Fruit fly (Drosophila melanogaster): ENCODE results near the gene CG44085.

The CG44085 gene

dm6 chr2L:13259643-13260042, 1.2 kb upstream of the CG44085 start, which contains the start of gene CG31730:
CG31730 (minus strand) TSS chr2L:13259743.
- TF ChIP-seq CG4496 (GFP tag; IDR thresholded peaks at IDR 0.05): no peak
- no peak for TF ChIP-seq Ets98B (GFP tag; IDR thresholded peaks at IDR 0.05)
- TF ChIP-seq D1 (tag; optimal IDR thresholded peaks at IDR 0.05): no peak
- TF ChIP-seq fd96Ca (GFP tag; IDR thresholded peaks at IDR 0.05): no peak
- TF ChIP-seq EcR (GFP tag; optimal IDR thresholded peaks at IDR 0.05): no peak
- no peak for TF ChIP-seq CG34367 (tag; optimal IDR thresholded peaks at IDR 0.05)
- no peak for TF ChIP-seq CG9948 (tag; optimal IDR thresholded peaks at IDR 0.05)
- TF ChIP-seq Pif1B (GFP tag; optimal IDR thresholded peaks at IDR 0.05): no peak
- no peak for TF ChIP-seq CG8159 (tag; optimal IDR thresholded peaks at IDR 0.05)
- TF ChIP-seq CG13204 (GFP tag; optimal IDR thresholded peaks at IDR 0.05): no peak
- no peak for TF ChIP-seq CG15710 (tag; optimal IDR thresholded peaks at IDR 0.05)
- no peak for TF ChIP-seq CG12605 (GFP tag; IDR thresholded peaks at IDR 0.05)
- TF ChIP-seq Snoo (tag; optimal IDR thresholded peaks at IDR 0.05): no peak
- TF ChIP-seq CG17806 (tag; optimal IDR thresholded peaks at IDR 0.05): no peak
- no peak for TF ChIP-seq rn (GFP tag; IDR thresholded peaks at IDR 0.05)
- TF ChIP-seq Pif1A (GFP tag; optimal IDR thresholded peaks at IDR 0.05): no peak
- no peak for TF ChIP-seq gl (tag; optimal IDR thresholded peaks at IDR 0.05)

- TF ChIP-seq fd96Ca (GFP tag; IDR thresholded peaks at IDR 0.05) (no peak), EcR (GFP tag; optimal IDR thresholded peaks at IDR 0.05) (no peak), CG15710 (tag; optimal IDR thresholded peaks at IDR 0.05) (no peak), CG17806 (tag; optimal IDR thresholded peaks at IDR 0.05) (no peak), Pif1A (GFP tag; optimal IDR thresholded peaks at IDR 0.05) (no peak), CG4496 (GFP tag; IDR thresholded peaks at IDR 0.05) (no peak), Ets98B (GFP tag; IDR thresholded peaks at IDR 0.05) (no peak), D1 (tag; optimal IDR thresholded peaks at IDR 0.05) (no peak), CG32121 (GFP tag; IDR thresholded peaks at IDR 0.05) (no peak), CG13204 (GFP tag; optimal IDR thresholded peaks at IDR 0.05) (no peak), CG10348 (GFP tag; IDR thresholded peaks at IDR 0.05) (no peak), CG14655 (GFP tag; optimal IDR thresholded peaks at IDR 0.05) (no peak), gl (tag; optimal IDR thresholded peaks at IDR 0.05) (no peak), CG12605 (GFP tag; IDR thresholded peaks at IDR 0.05) (no peak), CG8301 (tag; optimal IDR thresholded peaks at IDR 0.05) (no peak), CG8159 (tag; optimal IDR thresholded peaks at IDR 0.05) (no peak)
Measured at dm6 chr2L:13265776-13266175, 5.0 kb downstream of the CG44085 start, which contains the start of gene CG31848. CG31848 (minus strand) TSS chr2L:13265876.

- TF ChIP-seq EcR (GFP tag; optimal IDR thresholded peaks at IDR 0.05) (peak; percentile 21), CG13204 (GFP tag; optimal IDR thresholded peaks at IDR 0.05) (peak; percentile 49), CG4496 (GFP tag; IDR thresholded peaks at IDR 0.05) (0 out of 3 replicates have a peak, but pooled peaks have one; percentile 7), fd96Ca (GFP tag; IDR thresholded peaks at IDR 0.05) (no peak), CG14655 (GFP tag; optimal IDR thresholded peaks at IDR 0.05) (peak; percentile 11), CG8159 (tag; optimal IDR thresholded peaks at IDR 0.05) (no peak)
Measured at dm6 chr2L:13266627-13267026, 5.8 kb downstream of the CG44085 start.

dm6 chr2L:13268040-13268652, 7.3 kb downstream of the CG44085 start:
- peak; percentile 46 for TF ChIP-seq CG15710 (tag; optimal IDR thresholded peaks at IDR 0.05)
- TF ChIP-seq Pif1A (GFP tag; optimal IDR thresholded peaks at IDR 0.05): peak; percentile 7
- TF ChIP-seq CG13204 (GFP tag; optimal IDR thresholded peaks at IDR 0.05): no peak
- TF ChIP-seq CG34367 (tag; optimal IDR thresholded peaks at IDR 0.05): peak; percentile 12
- no peak for TF ChIP-seq gl (tag; optimal IDR thresholded peaks at IDR 0.05)
- peak; percentile 21; the same call in 1 of the 2 replicates for TF ChIP-seq CG12605 (GFP tag; IDR thresholded peaks at IDR 0.05)
- peak; percentile 71 for TF ChIP-seq CG14655 (GFP tag; optimal IDR thresholded peaks at IDR 0.05)
- TF ChIP-seq Snoo (tag; optimal IDR thresholded peaks at IDR 0.05): no peak
- TF ChIP-seq rn (GFP tag; IDR thresholded peaks at IDR 0.05): no peak
- peak; percentile 76 for TF ChIP-seq CG8159 (tag; optimal IDR thresholded peaks at IDR 0.05)
- TF ChIP-seq CG17806 (tag; optimal IDR thresholded peaks at IDR 0.05): peak; percentile 58
- TF ChIP-seq Ets98B (GFP tag; IDR thresholded peaks at IDR 0.05): no peak
- peak; percentile 74 for TF ChIP-seq EcR (GFP tag; optimal IDR thresholded peaks at IDR 0.05)
- TF ChIP-seq fd96Ca (GFP tag; IDR thresholded peaks at IDR 0.05): no peak
- peak; percentile 65 for TF ChIP-seq CG9948 (tag; optimal IDR thresholded peaks at IDR 0.05)
- TF ChIP-seq CG8301 (tag; optimal IDR thresholded peaks at IDR 0.05): peak; percentile 52
- peak; percentile 33 for TF ChIP-seq Pif1B (GFP tag; optimal IDR thresholded peaks at IDR 0.05)
- TF ChIP-seq CG32121 (GFP tag; IDR thresholded peaks at IDR 0.05): no peak
- peak; percentile 42; the same call in 1 of the 3 replicates for TF ChIP-seq CG4496 (GFP tag; IDR thresholded peaks at IDR 0.05)
- TF ChIP-seq CG10348 (GFP tag; IDR thresholded peaks at IDR 0.05): no peak
- TF ChIP-seq D1 (tag; optimal IDR thresholded peaks at IDR 0.05): peak; percentile 60

dm6 chr2L:13272541-13272940, 11.7 kb downstream of the CG44085 start:
- TF ChIP-seq CG15710 (tag; optimal IDR thresholded peaks at IDR 0.05) (no peak), CG12605 (GFP tag; IDR thresholded peaks at IDR 0.05) (no peak), CG13204 (GFP tag; optimal IDR thresholded peaks at IDR 0.05) (peak; percentile 65), Ets98B (GFP tag; IDR thresholded peaks at IDR 0.05) (no peak)

dm6 chr2L:13285791-13286190, 25.0 kb downstream of the CG44085 start:
- TF ChIP-seq CG15710 (tag; optimal IDR thresholded peaks at IDR 0.05) (no peak), CG12605 (GFP tag; IDR thresholded peaks at IDR 0.05) (peak; percentile 90; the same call in 1 of the 2 replicates), EcR (GFP tag; optimal IDR thresholded peaks at IDR 0.05) (no peak)
